Fruit fly (Drosophila melanogaster): ENCODE results near the gene CG17681.

Gene CG17681

dm6 chr2L:18137591-18138247, 15.2 kb upstream of the CG17681 start, which contains the start of gene kel:
kel (minus strand) TSS chr2L:18138083.
- TF ChIP-seq Dif (GFP tag; optimal IDR thresholded peaks at IDR 0.05; ENCODE audit: partially characterized antibody) (peak; percentile 19), Rel (GFP tag; optimal IDR thresholded peaks at IDR 0.05) (no peak), Rel (tag; optimal IDR thresholded peaks at IDR 0.05) (peak; percentile 30), Sp1 (GFP tag; optimal IDR thresholded peaks at IDR 0.05) (peak; percentile 58), Hr83 (GFP tag; optimal IDR thresholded peaks at IDR 0.05; ENCODE audit: poor library complexity, severe bottlenecking) (peak; percentile 84), Dfd (GFP tag; optimal IDR thresholded peaks at IDR 0.05) (peak; percentile 60), h (GFP tag; optimal IDR thresholded peaks at IDR 0.05) (peak; percentile 43), Hr78 (GFP tag; optimal IDR thresholded peaks at IDR 0.05) (no peak), foxo (GFP tag; optimal IDR thresholded peaks at IDR 0.05) (peak in 1 of 2 experiments; percentile 20), jim (GFP tag; optimal IDR thresholded peaks at IDR 0.05) (no peak), rgr (GFP tag; optimal IDR thresholded peaks at IDR 0.05) (peak; percentile 61), psq (GFP tag; optimal IDR thresholded peaks at IDR 0.05) (peak; percentile 1), br (GFP tag; optimal IDR thresholded peaks at IDR 0.05) (peak; percentile 41), fru (GFP tag; optimal IDR thresholded peaks at IDR 0.05) (peak; percentile 33), woc (GFP tag; optimal IDR thresholded peaks at IDR 0.05) (peak; percentile 49), GATAd (GFP tag; optimal IDR thresholded peaks at IDR 0.05) (no peak), Hnf4 (GFP tag; optimal IDR thresholded peaks at IDR 0.05) (no peak), HLH106 (tag; optimal IDR thresholded peaks at IDR 0.05) (peak; percentile 17), dmrt93B (GFP tag; optimal IDR thresholded peaks at IDR 0.05) (no peak), OdsH (GFP tag; optimal IDR thresholded peaks at IDR 0.05) (peak; percentile 16)

- TF ChIP-seq Vsx2 (GFP tag; optimal IDR thresholded peaks at IDR 0.05; ENCODE audit: partially characterized antibody) (no peak), Hr83 (GFP tag; optimal IDR thresholded peaks at IDR 0.05; ENCODE audit: poor library complexity, severe bottlenecking) (no peak), ey (GFP tag; optimal IDR thresholded peaks at IDR 0.05) (no peak), dsf (GFP tag; optimal IDR thresholded peaks at IDR 0.05; ENCODE audit: borderline replicate concordance) (no peak), Myc (optimal IDR thresholded peaks at IDR 0.05) (no peak), Dfd (GFP tag; optimal IDR thresholded peaks at IDR 0.05) (peak; percentile 99)
These were observed 12.4 kb upstream of the CG17681 start for dm6 chr2L:18140544-18140943.

DNA sequence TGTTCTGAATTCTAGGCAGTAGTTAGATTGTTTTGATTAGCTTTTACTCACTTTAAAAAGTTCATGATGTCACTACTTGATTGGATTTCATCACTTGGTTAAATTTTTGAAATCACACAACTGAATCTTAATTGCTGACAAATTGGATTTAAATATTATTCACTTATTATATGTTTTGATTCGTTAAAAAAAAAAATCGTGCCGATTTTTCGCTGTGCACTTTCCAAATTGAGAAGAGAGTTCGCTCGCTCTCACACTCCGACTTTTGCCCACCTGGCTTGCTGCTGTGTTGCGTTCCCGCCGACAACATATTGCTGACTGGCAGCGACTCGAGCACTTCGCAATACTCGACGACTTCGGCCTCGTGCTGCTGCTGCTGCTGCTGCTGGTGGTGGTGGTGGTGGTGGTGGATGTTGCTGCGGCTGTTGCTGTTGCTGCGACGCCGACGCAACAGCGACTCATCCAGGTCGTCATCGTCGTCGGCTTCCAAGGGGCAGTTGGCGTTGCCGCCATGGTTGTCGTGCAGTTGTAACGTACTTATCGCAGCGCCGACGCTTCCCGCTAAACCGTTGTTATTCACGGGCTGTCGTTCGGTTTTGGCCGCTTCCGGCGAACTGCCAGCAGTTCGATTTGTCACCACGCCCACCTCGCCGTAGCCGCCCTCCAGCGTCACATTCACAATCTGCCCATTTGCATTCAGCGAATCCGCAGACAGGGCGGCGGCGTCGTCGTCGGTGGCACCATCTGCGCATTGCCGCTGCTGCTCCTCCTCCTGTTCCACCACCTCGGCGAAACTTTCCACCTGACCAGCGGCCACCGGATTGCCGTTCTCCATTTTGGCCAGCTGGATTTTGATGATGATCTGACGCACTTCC, 11.2 kb upstream of the CG17681 start:
- no peak for TF ChIP-seq CrebA (GFP tag; optimal IDR thresholded peaks at IDR 0.05; ENCODE audit: borderline replicate concordance)
- no peak for TF ChIP-seq Rel (GFP tag; optimal IDR thresholded peaks at IDR 0.05)
- peak; percentile 40 for TF ChIP-seq Rel (tag; optimal IDR thresholded peaks at IDR 0.05)
- TF ChIP-seq ey (GFP tag; optimal IDR thresholded peaks at IDR 0.05), result peak; percentile 71
- TF ChIP-seq CG32264 (GFP tag; optimal IDR thresholded peaks at IDR 0.05), result no peak
- TF ChIP-seq psq (GFP tag; optimal IDR thresholded peaks at IDR 0.05), result peak; percentile 32
- no peak for TF ChIP-seq CG9705 (GFP tag; optimal IDR thresholded peaks at IDR 0.05)
- TF ChIP-seq br (GFP tag; optimal IDR thresholded peaks at IDR 0.05), result peak; percentile 72
- TF ChIP-seq woc (GFP tag; optimal IDR thresholded peaks at IDR 0.05), result peak; percentile 26
- TF ChIP-seq dmrt93B (GFP tag; optimal IDR thresholded peaks at IDR 0.05), result peak; percentile 27
- peak; percentile 63 for TF ChIP-seq HLH106 (tag; optimal IDR thresholded peaks at IDR 0.05)
- no peak for TF ChIP-seq dsf (GFP tag; optimal IDR thresholded peaks at IDR 0.05; ENCODE audit: borderline replicate concordance)
- TF ChIP-seq Abd-B (GFP tag; optimal IDR thresholded peaks at IDR 0.05), result no peak
- TF ChIP-seq N (GFP tag; optimal IDR thresholded peaks at IDR 0.05), result no peak
- peak in 1 of 2 experiments; percentile 51 for TF ChIP-seq dl (GFP tag; optimal IDR thresholded peaks at IDR 0.05; ENCODE audit: insufficient read depth in 1 of 2, partially characterized antibody in 2 of 2)
- no peak for TF ChIP-seq Mio (GFP tag; optimal IDR thresholded peaks at IDR 0.05)
- peak; percentile 73 for TF ChIP-seq Hr83 (GFP tag; optimal IDR thresholded peaks at IDR 0.05; ENCODE audit: poor library complexity, severe bottlenecking)
- TF ChIP-seq sv (GFP tag; optimal IDR thresholded peaks at IDR 0.05), result peak; percentile 37
- no peak for TF ChIP-seq Hr78 (GFP tag; optimal IDR thresholded peaks at IDR 0.05)
- TF ChIP-seq Jra (GFP tag; optimal IDR thresholded peaks at IDR 0.05), result no peak
- TF ChIP-seq Vsx2 (GFP tag; optimal IDR thresholded peaks at IDR 0.05; ENCODE audit: partially characterized antibody), result no peak
- TF ChIP-seq jim (GFP tag; optimal IDR thresholded peaks at IDR 0.05), result no peak
- TF ChIP-seq usp (GFP tag; optimal IDR thresholded peaks at IDR 0.05), result no peak
- no peak for TF ChIP-seq GATAd (GFP tag; optimal IDR thresholded peaks at IDR 0.05)
- peak; percentile 72 for TF ChIP-seq Hnf4 (GFP tag; optimal IDR thresholded peaks at IDR 0.05)
- no peak for TF ChIP-seq tai (GFP tag; optimal IDR thresholded peaks at IDR 0.05)
- TF ChIP-seq fru (GFP tag; optimal IDR thresholded peaks at IDR 0.05), result peak; percentile 70
- TF ChIP-seq pan (optimal IDR thresholded peaks at IDR 0.05), result no peak
- TF ChIP-seq rgr (GFP tag; optimal IDR thresholded peaks at IDR 0.05), result peak; percentile 67
- no peak for TF ChIP-seq sage (GFP tag; optimal IDR thresholded peaks at IDR 0.05)
- peak; percentile 56 for TF ChIP-seq brk (GFP tag; optimal IDR thresholded peaks at IDR 0.05)
- TF ChIP-seq h (GFP tag; optimal IDR thresholded peaks at IDR 0.05), result peak; percentile 78
- TF ChIP-seq Dfd (GFP tag; optimal IDR thresholded peaks at IDR 0.05), result peak; percentile 8
- TF ChIP-seq Myc (optimal IDR thresholded peaks at IDR 0.05), result no peak
- TF ChIP-seq OdsH (GFP tag; optimal IDR thresholded peaks at IDR 0.05), result peak; percentile 66
- TF ChIP-seq lola (GFP tag; optimal IDR thresholded peaks at IDR 0.05), result no peak
- TF ChIP-seq Dif (GFP tag; optimal IDR thresholded peaks at IDR 0.05; ENCODE audit: partially characterized antibody), result peak; percentile 61
- peak in 1 of 2 experiments; percentile 73 for TF ChIP-seq foxo (GFP tag; optimal IDR thresholded peaks at IDR 0.05)
- TF ChIP-seq Sp1 (GFP tag; optimal IDR thresholded peaks at IDR 0.05), result peak; percentile 65

Measured in whole organism, wandering third instar larva.